Worm (Caenorhabditis elegans) whole organism, late embryonic: Measurements from ENCODE around the gene spat-2.
A peak's percentile ranks its signal among the peaks of the same experiment; 100 is the strongest.

Source experiments
- C08G9.2 ChIP-seq: sonication (generic microtip); optimal IDR thresholded peaks from 2 replicates; lab custom pipeline; 2016; ENCODE audit warnings: mild to moderate bottlenecking, missing genetic modification characterization, moderate library complexity, missing compliant biosample characterization
- C38D4.7 ChIP-seq: fragments of 200-800 bp; sonication (Bioruptor generic); optimal IDR thresholded peaks from 2 replicates; lab custom pipeline; 2018; ENCODE audit warnings: mild to moderate bottlenecking, missing genetic modification characterization, moderate library complexity, missing compliant biosample characterization
- K02D7.2 ChIP-seq: sonication (generic microtip); optimal IDR thresholded peaks from 2 replicates; lab custom pipeline; 2017; ENCODE audit warnings: mild to moderate bottlenecking, missing genetic modification characterization, missing compliant biosample characterization
- K09A11.1 ChIP-seq: sonication (generic microtip); optimal IDR thresholded peaks from 2 replicates; lab custom pipeline; 2017; ENCODE audit warnings: antibody characterized with exemption, mild to moderate bottlenecking, missing genetic modification characterization, missing compliant biosample characterization; ENCODE audit not compliant: insufficient read depth
- Y22D7AL.16 ChIP-seq: sonication (generic microtip); optimal IDR thresholded peaks from 2 replicates; lab custom pipeline; 2016; ENCODE audit warnings: missing genetic modification characterization, missing compliant biosample characterization
- ahr-1 ChIP-seq: sonication (generic microtip); optimal IDR thresholded peaks from 2 replicates; lab custom pipeline; 2016; ENCODE audit warnings: missing genetic modification characterization, missing compliant biosample characterization
- ama-1 ChIP-seq: fragments of 150-350 bp; optimal IDR thresholded peaks from 2 replicates; lab custom pipeline; 2014
- ceh-24 ChIP-seq: sonication (generic microtip); optimal IDR thresholded peaks from 2 replicates; lab custom pipeline; 2016; ENCODE audit warnings: mild to moderate bottlenecking, missing genetic modification characterization, missing compliant biosample characterization
- ceh-31 ChIP-seq: sonication (generic microtip); optimal IDR thresholded peaks from 2 replicates; lab custom pipeline; 2016; ENCODE audit warnings: missing genetic modification characterization, missing compliant biosample characterization
- ceh-34 ChIP-seq: sonication (generic microtip); optimal IDR thresholded peaks from 2 replicates; lab custom pipeline; 2016; ENCODE audit warnings: mild to moderate bottlenecking, missing genetic modification characterization, missing compliant biosample characterization
- ceh-45 ChIP-seq: fragments of 200-800 bp; sonication (Bioruptor generic); IDR thresholded peaks from 2 replicates; pipeline ENCODE4 v1.3.6; 2022; ENCODE audit warnings: missing genetic modification reagents, missing genetic modification characterization, missing compliant biosample characterization
- ceh-9 ChIP-seq: sonication (generic microtip); optimal IDR thresholded peaks from 2 replicates; lab custom pipeline; 2016; ENCODE audit warnings: mild to moderate bottlenecking, missing genetic modification characterization, inconsistent platforms, missing compliant biosample characterization
- che-1 ChIP-seq: sonication (generic microtip); optimal IDR thresholded peaks from 2 replicates; lab custom pipeline; 2016; ENCODE audit warnings: mild to moderate bottlenecking, missing genetic modification characterization, missing compliant biosample characterization
- dmd-4 ChIP-seq: sonication (generic microtip); optimal IDR thresholded peaks from 2 replicates; lab custom pipeline; 2016; ENCODE audit warnings: borderline replicate concordance, missing genetic modification characterization, missing compliant biosample characterization
- dve-1 ChIP-seq: sonication (generic microtip); optimal IDR thresholded peaks from 2 replicates; lab custom pipeline; 2017; ENCODE audit warnings: antibody characterized with exemption, mild to moderate bottlenecking, missing genetic modification characterization, missing compliant biosample characterization
- elt-2 ChIP-seq: sonication (generic microtip); optimal IDR thresholded peaks from 2 replicates; lab custom pipeline; 2016; ENCODE audit warnings: missing genetic modification reagents, missing genetic modification characterization, missing compliant biosample characterization
- eyg-1 ChIP-seq: sonication (generic microtip); optimal IDR thresholded peaks from 2 replicates; lab custom pipeline; 2016; ENCODE audit warnings: missing genotype, missing genetic modification characterization, missing compliant biosample characterization
- fax-1 ChIP-seq: sonication (generic microtip); optimal IDR thresholded peaks from 2 replicates; lab custom pipeline; 2016; ENCODE audit warnings: missing genotype, missing genetic modification characterization, missing compliant biosample characterization
- fkh-10 ChIP-seq: fragments of 150-350 bp; optimal IDR thresholded peaks from 2 replicates; lab custom pipeline; 2014; ENCODE audit warnings: missing biosample characterization, missing genetic modification reagents, missing genetic modification characterization
- fkh-6 ChIP-seq: sonication (generic microtip); optimal IDR thresholded peaks from 2 replicates; lab custom pipeline; 2016; ENCODE audit warnings: missing genetic modification characterization, missing compliant biosample characterization
- gmeb-2 ChIP-seq: sonication (generic microtip); optimal IDR thresholded peaks from 2 replicates; lab custom pipeline; 2016; ENCODE audit warnings: missing genetic modification characterization, inconsistent platforms, missing compliant biosample characterization
- hlh-13 ChIP-seq: fragments of 200-800 bp; sonication (Bioruptor generic); optimal IDR thresholded peaks from 2 replicates; lab custom pipeline; 2018; ENCODE audit warnings: mild to moderate bottlenecking, missing genetic modification characterization, missing compliant biosample characterization
- hlh-15 ChIP-seq: sonication (generic microtip); optimal IDR thresholded peaks from 2 replicates; lab custom pipeline; 2016; ENCODE audit warnings: missing genetic modification characterization, missing compliant biosample characterization
- hlh-8 ChIP-seq: sonication (generic microtip); optimal IDR thresholded peaks from 2 replicates; lab custom pipeline; 2016; ENCODE audit warnings: missing genotype, missing genetic modification characterization, missing compliant biosample characterization
- lin-11 ChIP-seq: fragments of 200-800 bp; sonication (Bioruptor generic); optimal IDR thresholded peaks from 2 replicates; lab custom pipeline; 2018; ENCODE audit warnings: mild to moderate bottlenecking, missing genetic modification characterization, missing compliant biosample characterization
- madf-2 ChIP-seq: sonication (generic microtip); optimal IDR thresholded peaks from 2 replicates; lab custom pipeline; 2017; ENCODE audit warnings: missing genetic modification characterization, missing compliant biosample characterization
- mec-3 ChIP-seq: sonication (generic microtip); optimal IDR thresholded peaks from 2 replicates; lab custom pipeline; 2016; ENCODE audit warnings: borderline replicate concordance, missing genetic modification characterization, missing compliant biosample characterization
- nfya-1 ChIP-seq: sonication (generic microtip); optimal IDR thresholded peaks from 2 replicates; lab custom pipeline; 2017; ENCODE audit warnings: missing genetic modification characterization, mild to moderate bottlenecking, missing compliant biosample characterization, antibody characterized with exemption, moderate library complexity
- nhr-11 ChIP-seq: fragments of 150-350 bp; optimal IDR thresholded peaks from 2 replicates; lab custom pipeline; 2014; ENCODE audit warnings: missing biosample characterization, missing genetic modification characterization
- nhr-232 ChIP-seq: sonication (generic microtip); optimal IDR thresholded peaks from 2 replicates; lab custom pipeline; 2016; ENCODE audit warnings: missing genetic modification characterization, missing compliant biosample characterization
- pag-3 ChIP-seq: sonication (generic microtip); optimal IDR thresholded peaks from 2 replicates; lab custom pipeline; 2016; ENCODE audit warnings: missing compliant biosample characterization, missing genetic modification characterization, borderline replicate concordance
- pat-9 ChIP-seq: fragments of 200-800 bp; sonication (Bioruptor generic); optimal IDR thresholded peaks from 2 replicates; lab custom pipeline; 2018; ENCODE audit warnings: mild to moderate bottlenecking, missing genetic modification characterization, moderate library complexity, missing compliant biosample characterization
- pha-4 ChIP-seq: fragments of 150-350 bp; optimal IDR thresholded peaks from 2 replicates; lab custom pipeline; 2018; ENCODE audit warnings: missing biosample characterization, missing genetic modification reagents, missing genetic modification characterization
- sdc-2 ChIP-seq: sonication (generic microtip); optimal IDR thresholded peaks from 2 replicates; lab custom pipeline; 2016; ENCODE audit warnings: missing genotype, missing genetic modification characterization, missing compliant biosample characterization
- tbx-2 ChIP-seq: sonication (generic microtip); optimal IDR thresholded peaks from 2 replicates; lab custom pipeline; 2016; ENCODE audit warnings: missing genetic modification characterization, missing compliant biosample characterization
- ttx-3 ChIP-seq: sonication (generic microtip); optimal IDR thresholded peaks from 2 replicates; lab custom pipeline; 2016; ENCODE audit warnings: missing genetic modification reagents, missing genetic modification characterization, missing compliant biosample characterization
- unc-3 ChIP-seq, 2 experiments: fragments of 200-800 bp in 1 of 2; sonication (Bioruptor generic) in 1 of 2; sonication (generic microtip) in 1 of 2; conservative IDR thresholded peaks in 1 of 2; optimal IDR thresholded peaks in 1 of 2; 2 replicates each; pipeline versions ENCODE4 v1.3.6 to Lab custom; 2016 to 2022; ENCODE audit warnings: missing compliant biosample characterization in 2 of 2, missing genetic modification characterization in 2 of 2, missing genetic modification reagents in 1 of 2
- unc-86 ChIP-seq: sonication (generic microtip); optimal IDR thresholded peaks from 2 replicates; lab custom pipeline; 2016; ENCODE audit warnings: missing genetic modification characterization, missing compliant biosample characterization
- zip-5 ChIP-seq: sonication (generic microtip); optimal IDR thresholded peaks from 2 replicates; lab custom pipeline; 2016; ENCODE audit warnings: missing genetic modification characterization, missing compliant biosample characterization

The spat-2 gene

ce11 chrIII:11095687-11096086 is 58.9 kb downstream of the spat-2 start:
- TF ChIP-seq ttx-3 (tag; lab: Kevin White, UChicago) (no peak), che-1 (tag; lab: Kevin White, UChicago) (no peak), nfya-1 (peak; percentile 74)

ce11 chrIII:11099864-11100263 is 63.1 kb downstream of the spat-2 start, which contains the start of gene hmt-1:
hmt-1 (minus strand) TSS chrIII:11099964.
- TF ChIP-seq ahr-1 (tag; lab: Kevin White, UChicago), result no peak
- TF ChIP-seq C08G9.2, result no peak
- TF ChIP-seq ama-1 (lab: Kevin White, UChicago), result no peak
- TF ChIP-seq zip-5 (tag; lab: Kevin White, UChicago), result no peak
- TF ChIP-seq pha-4 (tag; lab: Kevin White, UChicago), result no peak
- no peak for TF ChIP-seq ttx-3 (tag; lab: Kevin White, UChicago)
- TF ChIP-seq tbx-2 (tag; lab: Kevin White, UChicago), result no peak
- no peak for TF ChIP-seq Y22D7AL.16 (tag; lab: Kevin White, UChicago)
- no peak for TF ChIP-seq fkh-6 (tag; lab: Kevin White, UChicago)
- TF ChIP-seq dmd-4 (tag; lab: Kevin White, UChicago), result no peak
- no peak for TF ChIP-seq sdc-2
- TF ChIP-seq eyg-1 (tag; lab: Kevin White, UChicago), result no peak
- TF ChIP-seq pag-3 (tag; lab: Kevin White, UChicago), result no peak
- TF ChIP-seq madf-2, result no peak
- TF ChIP-seq K09A11.1 (tag; lab: Kevin White, UChicago), result no peak
- no peak for TF ChIP-seq nhr-11 (tag; lab: Kevin White, UChicago)
- no peak for TF ChIP-seq dve-1 (tag; lab: Kevin White, UChicago)
- TF ChIP-seq nhr-232 (tag; lab: Kevin White, UChicago), result no peak

DNA sequence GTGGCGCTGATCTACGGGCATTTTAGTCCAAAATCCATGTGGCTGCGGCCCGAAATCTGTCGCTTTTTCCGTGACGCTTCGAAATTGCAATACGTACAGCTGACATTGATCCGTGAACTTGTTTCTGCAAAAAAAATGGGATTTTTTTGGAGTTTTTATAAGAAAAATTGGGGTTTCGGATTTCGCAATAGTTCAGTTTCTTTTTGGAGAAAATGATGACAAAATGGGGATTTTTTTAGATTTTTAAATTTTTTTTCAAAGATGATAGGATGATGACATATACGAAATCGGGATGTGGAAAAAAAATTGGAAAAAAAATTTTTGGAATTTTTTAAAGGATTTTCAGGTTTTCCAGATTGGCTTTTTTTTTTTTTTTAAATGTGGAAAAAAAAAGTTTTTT is 64.5 kb downstream of the spat-2 start:
- TF ChIP-seq unc-3 (GFP tag; conservative IDR thresholded peaks at IDR 0.05; lab: Robert Waterston, UW), result no peak
- no peak for TF ChIP-seq unc-3 (tag; optimal IDR thresholded peaks at IDR 0.05; lab: Kevin White, UChicago)
- no peak for TF ChIP-seq hlh-15 (tag; lab: Kevin White, UChicago)
- no peak for TF ChIP-seq Y22D7AL.16 (tag; lab: Kevin White, UChicago)
- TF ChIP-seq nhr-11 (tag; lab: Kevin White, UChicago), result no peak
- no peak for TF ChIP-seq C08G9.2
- no peak for TF ChIP-seq fkh-10 (GFP tag; lab: Kevin White, UChicago)
- no peak for TF ChIP-seq K02D7.2 (tag; lab: Kevin White, UChicago)
- no peak for TF ChIP-seq mec-3 (tag; lab: Kevin White, UChicago)
- TF ChIP-seq ceh-31 (tag; lab: Kevin White, UChicago), result no peak
- TF ChIP-seq gmeb-2, result no peak
- TF ChIP-seq pat-9 (tag; lab: Kevin White, UChicago), result no peak
- TF ChIP-seq ahr-1 (tag; lab: Kevin White, UChicago), result no peak
- no peak for TF ChIP-seq hlh-13 (GFP tag; lab: Kevin White, UChicago)

DNA sequence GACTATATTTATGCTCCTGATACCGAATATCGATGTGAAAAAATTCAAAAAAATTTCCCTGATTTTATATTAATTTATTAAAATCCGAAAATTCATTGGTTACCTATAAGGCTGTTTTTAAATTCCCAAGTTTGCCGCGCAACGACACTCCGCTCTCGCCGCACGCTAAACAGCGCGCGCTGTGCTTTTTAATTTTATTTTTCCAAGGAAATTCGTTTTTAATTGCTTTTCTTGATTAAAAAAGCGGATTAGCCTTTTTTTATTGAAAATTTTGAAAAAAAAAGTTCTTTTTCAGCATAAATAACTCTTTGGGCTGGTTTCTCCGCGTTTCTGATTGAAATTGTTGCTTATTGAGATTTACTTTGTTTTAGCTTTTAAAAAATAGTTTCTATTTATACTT is 70.6 kb downstream of the spat-2 start:
- no peak for TF ChIP-seq K09A11.1 (tag; lab: Kevin White, UChicago)
- TF ChIP-seq nhr-11 (tag; lab: Kevin White, UChicago), result no peak
- no peak for TF ChIP-seq elt-2 (tag; lab: Kevin White, UChicago)
- TF ChIP-seq fax-1, result no peak
- no peak for TF ChIP-seq lin-11 (tag; lab: Kevin White, UChicago)
- TF ChIP-seq C38D4.7 (GFP tag; lab: Kevin White, UChicago), result no peak
- TF ChIP-seq ttx-3 (tag; lab: Kevin White, UChicago), result no peak
- TF ChIP-seq ceh-24, result no peak
- no peak for TF ChIP-seq ahr-1 (tag; lab: Kevin White, UChicago)
- TF ChIP-seq ceh-9 (tag; lab: Kevin White, UChicago), result no peak
- no peak for TF ChIP-seq ceh-45 (GFP tag; lab: Robert Waterston, UW)
- TF ChIP-seq madf-2, result no peak
- TF ChIP-seq eyg-1 (tag; lab: Kevin White, UChicago), result no peak
- no peak for TF ChIP-seq fkh-6 (tag; lab: Kevin White, UChicago)
- no peak for TF ChIP-seq mec-3 (tag; lab: Kevin White, UChicago)
- no peak for TF ChIP-seq pag-3 (tag; lab: Kevin White, UChicago)
- TF ChIP-seq ceh-34 (tag; lab: Kevin White, UChicago), result no peak
- no peak for TF ChIP-seq unc-86
- no peak for TF ChIP-seq hlh-8
- TF ChIP-seq pat-9 (tag; lab: Kevin White, UChicago), result no peak
- TF ChIP-seq, all 69 proteins: peak for 0
